Worm (Caenorhabditis elegans) whole organism, L3 larva: ENCODE results near the gene sdz-26.

ENCODE experiments used
- ama-1 ChIP-seq: fragments of 150-350 bp; optimal IDR thresholded peaks from 2 replicates; lab custom pipeline; 2018
- egl-27 ChIP-seq: sonication (generic microtip); optimal IDR thresholded peaks from 4 replicates; lab custom pipeline; 2017; ENCODE audit warnings: missing biosample characterization, missing genetic modification reagents, missing genetic modification characterization
- fkh-10 ChIP-seq: sonication (generic microtip); optimal IDR thresholded peaks from 2 replicates; lab custom pipeline; 2017; ENCODE audit warnings: missing biosample characterization, missing genetic modification reagents, missing genetic modification characterization
- jun-1 ChIP-seq: fragments of 150-350 bp; optimal IDR thresholded peaks from 2 replicates; lab custom pipeline; 2014; ENCODE audit warnings: missing biosample characterization, missing genetic modification reagents, missing genetic modification characterization
- nhr-43 ChIP-seq: sonication (generic microtip); optimal IDR thresholded peaks from 2 replicates; lab custom pipeline; 2016; ENCODE audit warnings: mild to moderate bottlenecking, missing genetic modification characterization, missing compliant biosample characterization; ENCODE audit not compliant: poor library complexity, severe bottlenecking

ce11 chrII:14357936-14358416 lies 23.6 kb upstream of the sdz-26 start, which contains the start of the genes agl-1 and pfs-2:
- TF ChIP-seq nhr-43 (tag; lab: Kevin White, UChicago) (peak; percentile 0), ama-1 (no peak), jun-1 (tag; lab: Kevin White, UChicago) (no peak), egl-27 (tag; lab: Kevin White, UChicago) (no peak), fkh-10 (no peak)
